Worm (Caenorhabditis elegans) whole organism, L1 larva: ENCODE data around the gene F07E5.5.

ENCODE experiments used
- C16A3.4 ChIP-seq: fragments of 150-350 bp; optimal IDR thresholded peaks from 2 replicates; lab custom pipeline; 2014; ENCODE audit warnings: missing biosample characterization, missing genetic modification characterization
- alr-1 ChIP-seq: fragments of 200-800 bp; sonication (Bioruptor generic); optimal IDR thresholded peaks from 2 replicates; lab custom pipeline; 2018; ENCODE audit warnings: borderline replicate concordance, mild to moderate bottlenecking, missing genetic modification characterization, missing compliant biosample characterization
- aly-2 ChIP-seq: fragments of 150-350 bp; optimal IDR thresholded peaks from 2 replicates; lab custom pipeline; 2014; ENCODE audit warnings: missing biosample characterization, missing genetic modification characterization
- ama-1 ChIP-seq: fragments of 150-350 bp; optimal IDR thresholded peaks from 2 replicates; lab custom pipeline; 2014
- egl-27 ChIP-seq, 2 experiments: fragments of 150-350 bp in 1 of 2; sonication (generic microtip); optimal IDR thresholded peaks; 3 replicates each; lab custom pipeline; 2017 to 2018; ENCODE audit warnings: missing biosample characterization in 2 of 2, missing genetic modification characterization in 2 of 2, missing genetic modification reagents in 2 of 2
- jun-1 ChIP-seq: fragments of 150-350 bp; optimal IDR thresholded peaks from 2 replicates; lab custom pipeline; 2014; ENCODE audit warnings: missing biosample characterization, missing genetic modification reagents, missing genetic modification characterization
- lin-13 ChIP-seq: fragments of 150-350 bp; optimal IDR thresholded peaks from 2 replicates; lab custom pipeline; 2014; ENCODE audit warnings: missing biosample characterization, missing genetic modification reagents, missing genetic modification characterization
- nhr-237 ChIP-seq: fragments of 150-350 bp; optimal IDR thresholded peaks from 2 replicates; lab custom pipeline; 2014; ENCODE audit warnings: missing biosample characterization, missing genetic modification characterization
- nhr-77 ChIP-seq: fragments of 150-350 bp; optimal IDR thresholded peaks from 2 replicates; lab custom pipeline; 2014; ENCODE audit warnings: missing biosample characterization, missing genetic modification characterization
- nhr-85 ChIP-seq: sonication (generic microtip); peaks from one replicate; lab custom pipeline; 2016; ENCODE audit warnings: missing genetic modification characterization, inconsistent platforms, missing compliant biosample characterization
- snpc-4 ChIP-seq: fragments of 150-350 bp; optimal IDR thresholded peaks from 2 replicates; lab custom pipeline; 2014; ENCODE audit warnings: missing biosample characterization, missing genetic modification characterization
- unc-130 ChIP-seq: fragments of 150-350 bp; optimal IDR thresholded peaks from 2 replicates; lab custom pipeline; 2017; ENCODE audit warnings: missing biosample characterization, missing genetic modification characterization, inconsistent platforms
- ztf-11 ChIP-seq, 2 experiments: sonication (generic microtip); optimal IDR thresholded peaks; 2 replicates each; lab custom pipeline; 2016 to 2017; ENCODE audit warnings: missing genetic modification characterization in 2 of 2, missing biosample characterization in 1 of 2, missing compliant biosample characterization in 1 of 2

ce11 chrII:2039288-2039687 is 19.6 kb downstream of the F07E5.5 start, which contains the start of gene bath-19:
- TF ChIP-seq unc-130 (tag; lab: Kevin White, UChicago) = no peak
- no peak for TF ChIP-seq ama-1 (lab: Kevin White, UChicago)
- TF ChIP-seq nhr-77 (tag; lab: Kevin White, UChicago) = no peak
- no peak for TF ChIP-seq egl-27 (tag; optimal IDR thresholded peaks at IDR 0.05; lab: Kevin White, UChicago)
- no peak for TF ChIP-seq jun-1 (tag; lab: Kevin White, UChicago)
- no peak for TF ChIP-seq C16A3.4 (tag; lab: Kevin White, UChicago)
- TF ChIP-seq aly-2 (tag; lab: Kevin White, UChicago) = no peak
- no peak for TF ChIP-seq nhr-85 (tag; lab: Kevin White, UChicago)
- TF ChIP-seq snpc-4 (tag; lab: Kevin White, UChicago) = no peak
- TF ChIP-seq alr-1 = no peak
- TF ChIP-seq ztf-11 (tag; optimal IDR thresholded peaks at IDR 0.05; lab: Kevin White, UChicago) = no peak
- TF ChIP-seq nhr-237 = no peak
- no peak for TF ChIP-seq lin-13
